Fruit fly (Drosophila melanogaster) whole organism, pupa: ENCODE data around the gene Ilp6.

ENCODE experiments used
- CG10348 ChIP-seq: fragments of 200-800 bp; sonication (Bioruptor generic); IDR thresholded peaks from 2 replicates; pipeline ENCODE4 v1.3.6; 2022; ENCODE audit warnings: missing biosample characterization, missing genetic modification characterization
- CG12605 ChIP-seq: fragments of 200-800 bp; sonication (Bioruptor generic); IDR thresholded peaks from 2 replicates; pipeline ENCODE4 v1.3.6; 2022; ENCODE audit warnings: missing biosample characterization, missing genetic modification characterization
- CG13204 ChIP-seq: fragments of 200-800 bp; sonication (Bioruptor generic); optimal IDR thresholded peaks from 2 replicates; lab custom pipeline; 2018; ENCODE audit warnings: missing biosample characterization, mild to moderate bottlenecking, missing genetic modification characterization, moderate library complexity
- CG14655 ChIP-seq: fragments of 200-800 bp; sonication (Bioruptor generic); optimal IDR thresholded peaks from 3 replicates; lab custom pipeline; 2017; ENCODE audit warnings: mild to moderate bottlenecking, missing biosample characterization, missing genetic modification reagents, missing genetic modification characterization
- CG15710 ChIP-seq: fragments of 200-800 bp; sonication (Bioruptor generic); optimal IDR thresholded peaks from 2 replicates; lab custom pipeline; 2018; ENCODE audit warnings: missing biosample characterization, mild to moderate bottlenecking, missing genetic modification characterization, moderate library complexity
- CG17806 ChIP-seq: fragments of 200-800 bp; sonication (Bioruptor generic); optimal IDR thresholded peaks from 2 replicates; lab custom pipeline; 2018; ENCODE audit warnings: missing biosample characterization, mild to moderate bottlenecking, missing genetic modification characterization, moderate library complexity
- CG32121 ChIP-seq: fragments of 200-800 bp; sonication (Bioruptor generic); IDR thresholded peaks from 2 replicates; pipeline ENCODE4 v1.3.6; 2022; ENCODE audit warnings: missing biosample characterization, missing genetic modification characterization
- CG34367 ChIP-seq: fragments of 200-800 bp; sonication (Bioruptor generic); optimal IDR thresholded peaks from 2 replicates; lab custom pipeline; 2018; ENCODE audit warnings: missing biosample characterization, mild to moderate bottlenecking, missing genetic modification characterization
- CG4496 ChIP-seq: fragments of 200-800 bp; sonication (Bioruptor generic); IDR thresholded peaks from 3 replicates; pipeline ENCODE4 v1.3.6; 2022; ENCODE audit warnings: missing biosample characterization, missing genetic modification characterization
- CG8159 ChIP-seq: fragments of 200-800 bp; sonication (Bioruptor generic); optimal IDR thresholded peaks from 3 replicates; lab custom pipeline; 2018; ENCODE audit warnings: missing biosample characterization, mild to moderate bottlenecking, missing genetic modification characterization, moderate library complexity
- CG8301 ChIP-seq: fragments of 200-800 bp; sonication (Bioruptor generic); optimal IDR thresholded peaks from 2 replicates; lab custom pipeline; 2018; ENCODE audit warnings: missing biosample characterization, mild to moderate bottlenecking, missing genetic modification characterization
- CG9948 ChIP-seq: fragments of 200-800 bp; sonication (Bioruptor generic); optimal IDR thresholded peaks from 2 replicates; lab custom pipeline; 2018; ENCODE audit warnings: missing biosample characterization, mild to moderate bottlenecking, missing genetic modification characterization, moderate library complexity
- D1 ChIP-seq: fragments of 200-800 bp; sonication (Bioruptor generic); optimal IDR thresholded peaks from 2 replicates; lab custom pipeline; 2018; ENCODE audit warnings: missing biosample characterization, mild to moderate bottlenecking, missing genetic modification characterization, moderate library complexity
- EcR ChIP-seq: fragments of 200-800 bp; sonication (Bioruptor generic); optimal IDR thresholded peaks from 3 replicates; lab custom pipeline; 2019; ENCODE audit warnings: missing biosample characterization, missing genetic modification characterization, mild to moderate bottlenecking, moderate library complexity, missing genetic modification reagents
- Ets98B ChIP-seq: fragments of 200-800 bp; sonication (Bioruptor generic); IDR thresholded peaks from 2 replicates; pipeline ENCODE4 v1.3.6; 2022; ENCODE audit warnings: missing biosample characterization, missing genetic modification characterization
- Pif1A ChIP-seq: fragments of 200-800 bp; sonication (Bioruptor generic); optimal IDR thresholded peaks from 3 replicates; lab custom pipeline; 2016; ENCODE audit warnings: missing biosample characterization, missing genetic modification characterization
- Pif1B ChIP-seq: fragments of 200-800 bp; sonication (Bioruptor generic); optimal IDR thresholded peaks from 3 replicates; lab custom pipeline; 2016; ENCODE audit warnings: missing biosample characterization, missing genetic modification characterization
- Snoo ChIP-seq: fragments of 200-800 bp; sonication (Bioruptor generic); optimal IDR thresholded peaks from 3 replicates; lab custom pipeline; 2017; ENCODE audit warnings: missing biosample characterization, mild to moderate bottlenecking, missing genetic modification characterization, inconsistent platforms
- fd96Ca ChIP-seq: fragments of 200-800 bp; sonication (Bioruptor generic); IDR thresholded peaks from 3 replicates; pipeline ENCODE4 v1.3.6; 2022; ENCODE audit warnings: missing biosample characterization, missing genetic modification characterization
- gl ChIP-seq: fragments of 200-800 bp; sonication (Bioruptor generic); optimal IDR thresholded peaks from 2 replicates; lab custom pipeline; 2018; ENCODE audit warnings: missing biosample characterization, mild to moderate bottlenecking, missing genetic modification characterization
- rn ChIP-seq: fragments of 200-800 bp; sonication (Bioruptor generic); IDR thresholded peaks from 2 replicates; pipeline ENCODE4 v1.3.6; 2022; ENCODE audit warnings: missing biosample characterization, missing genetic modification characterization

Gene Ilp6

dm6 chrX:2337184-2337583 lies 2.7 kb upstream of the Ilp6 start:
- no peak for TF ChIP-seq fd96Ca (GFP tag; lab: Robert Waterston, UW)
- no peak for TF ChIP-seq CG32121
- peak; percentile 62 for TF ChIP-seq EcR

dm6 chrX:2336428-2336827 lies 2.0 kb upstream of the Ilp6 start:
- TF ChIP-seq EcR, result peak; percentile 31
- TF ChIP-seq fd96Ca (GFP tag; lab: Robert Waterston, UW), result peak; percentile 58; the same call in 1 of the 3 replicates
- TF ChIP-seq Snoo (tag; lab: Kevin White, UChicago), result peak; percentile 37
- TF ChIP-seq CG32121, result no peak
- TF ChIP-seq rn (GFP tag; lab: Robert Waterston, UW), result no peak
- peak; percentile 64 for TF ChIP-seq CG15710 (tag; lab: Kevin White, UChicago)
- no peak for TF ChIP-seq Pif1A (GFP tag; lab: Kevin White, UChicago)
- TF ChIP-seq gl (tag; lab: Kevin White, UChicago), result peak; percentile 38
- TF ChIP-seq CG8301 (tag; lab: Kevin White, UChicago), result peak; percentile 60
- peak; percentile 71 for TF ChIP-seq CG4496
- peak; percentile 19; the same call in 1 of the 2 replicates for TF ChIP-seq CG12605 (GFP tag; lab: Robert Waterston, UW)
- TF ChIP-seq CG14655 (GFP tag; lab: Kevin White, UChicago), result peak; percentile 76
- no peak for TF ChIP-seq D1 (tag; lab: Kevin White, UChicago)
- peak; percentile 43 for TF ChIP-seq Pif1B (GFP tag; lab: Kevin White, UChicago)
- TF ChIP-seq CG13204 (GFP tag; lab: Kevin White, UChicago), result peak; percentile 57
- peak; percentile 72 for TF ChIP-seq CG8159
- TF ChIP-seq CG9948, result peak; percentile 46
- TF ChIP-seq Ets98B (GFP tag; lab: Robert Waterston, UW), result peak; percentile 26
- TF ChIP-seq CG10348, result no peak
- peak; percentile 65 for TF ChIP-seq CG17806 (tag; lab: Kevin White, UChicago)
- TF ChIP-seq CG34367 (tag; lab: Kevin White, UChicago), result peak; percentile 67

DNA sequence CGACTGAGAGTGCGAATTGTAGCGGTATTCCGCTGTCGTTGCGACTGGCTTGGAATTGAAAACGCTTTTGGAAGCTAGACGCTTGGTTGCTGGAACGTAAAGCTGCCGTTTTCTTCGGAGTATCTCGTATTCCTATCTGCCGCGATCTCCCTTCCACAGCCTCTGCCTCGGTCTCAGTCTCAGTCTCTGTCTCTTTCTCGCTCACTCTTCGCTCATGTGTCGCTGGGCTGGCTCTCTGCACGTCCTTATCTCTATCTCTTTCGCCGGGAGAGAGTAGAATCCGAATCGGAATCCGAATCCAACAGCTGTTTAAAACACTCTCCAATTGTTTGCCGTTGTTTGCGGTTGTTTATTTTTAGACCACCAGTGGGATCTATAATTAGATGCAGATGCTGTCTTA lies 433 bp downstream of the Ilp6 start:
- no peak for TF ChIP-seq CG9948
- 0 out of 3 replicates have a peak, but pooled peaks have one; percentile 25 for TF ChIP-seq fd96Ca (GFP tag; lab: Robert Waterston, UW)

- TF ChIP-seq rn (GFP tag; lab: Robert Waterston, UW) (no peak), Ets98B (GFP tag; lab: Robert Waterston, UW) (no peak), CG8301 (tag; lab: Kevin White, UChicago) (no peak), CG12605 (GFP tag; lab: Robert Waterston, UW) (no peak), CG9948 (no peak), gl (tag; lab: Kevin White, UChicago) (no peak), CG17806 (tag; lab: Kevin White, UChicago) (no peak), CG13204 (GFP tag; lab: Kevin White, UChicago) (no peak), CG34367 (tag; lab: Kevin White, UChicago) (no peak), CG14655 (GFP tag; lab: Kevin White, UChicago) (no peak), EcR (no peak), CG32121 (no peak), fd96Ca (GFP tag; lab: Robert Waterston, UW) (no peak), Pif1B (GFP tag; lab: Kevin White, UChicago) (no peak), CG4496 (no peak), D1 (tag; lab: Kevin White, UChicago) (no peak), CG10348 (no peak), Snoo (tag; lab: Kevin White, UChicago) (no peak)
Observed at dm6 chrX:2332784-2333183, 1.7 kb downstream of the Ilp6 start.

dm6 chrX:2329312-2329711 lies 5.1 kb downstream of the Ilp6 start:
- TF ChIP-seq Pif1B (GFP tag; lab: Kevin White, UChicago), result peak; percentile 36
- peak; percentile 45 for TF ChIP-seq Snoo (tag; lab: Kevin White, UChicago)
- no peak for TF ChIP-seq CG10348
- no peak for TF ChIP-seq CG8301 (tag; lab: Kevin White, UChicago)
- TF ChIP-seq EcR, result no peak
- TF ChIP-seq gl (tag; lab: Kevin White, UChicago), result peak; percentile 3
- no peak for TF ChIP-seq D1 (tag; lab: Kevin White, UChicago)
- no peak for TF ChIP-seq CG12605 (GFP tag; lab: Robert Waterston, UW)
- peak; percentile 66 for TF ChIP-seq CG15710 (tag; lab: Kevin White, UChicago)
- peak; percentile 15 for TF ChIP-seq CG34367 (tag; lab: Kevin White, UChicago)
- TF ChIP-seq Ets98B (GFP tag; lab: Robert Waterston, UW), result no peak; the same call in 1 of the 2 replicates
- peak; percentile 46; the same call in 1 of the 3 replicates for TF ChIP-seq fd96Ca (GFP tag; lab: Robert Waterston, UW)
- TF ChIP-seq CG14655 (GFP tag; lab: Kevin White, UChicago), result peak; percentile 28
- peak; percentile 56 for TF ChIP-seq CG17806 (tag; lab: Kevin White, UChicago)
- TF ChIP-seq CG8159, result peak; percentile 61
- TF ChIP-seq CG4496, result 0 out of 3 replicates have a peak, but pooled peaks have one; percentile 37
- TF ChIP-seq Pif1A (GFP tag; lab: Kevin White, UChicago), result peak; percentile 61
- TF ChIP-seq CG9948, result peak; percentile 29
- TF ChIP-seq CG13204 (GFP tag; lab: Kevin White, UChicago), result peak; percentile 1
- no peak for TF ChIP-seq CG32121
- no peak for TF ChIP-seq rn (GFP tag; lab: Robert Waterston, UW)

dm6 chrX:2326828-2327227 lies 7.6 kb downstream of the Ilp6 start, which contains the start of gene CG2854:
TSS of gene CG2854 (plus strand) at chrX:2327128.
- TF ChIP-seq fd96Ca (GFP tag; lab: Robert Waterston, UW) (no peak), CG12605 (GFP tag; lab: Robert Waterston, UW) (no peak), rn (GFP tag; lab: Robert Waterston, UW) (no peak), Pif1B (GFP tag; lab: Kevin White, UChicago) (no peak), CG15710 (tag; lab: Kevin White, UChicago) (no peak), CG4496 (no peak), CG8159 (no peak), CG17806 (tag; lab: Kevin White, UChicago) (no peak), CG9948 (no peak), CG34367 (tag; lab: Kevin White, UChicago) (no peak), D1 (tag; lab: Kevin White, UChicago) (no peak), CG8301 (tag; lab: Kevin White, UChicago) (no peak), CG14655 (GFP tag; lab: Kevin White, UChicago) (no peak), CG32121 (no peak), Pif1A (GFP tag; lab: Kevin White, UChicago) (no peak), Ets98B (GFP tag; lab: Robert Waterston, UW) (no peak), CG10348 (no peak), gl (tag; lab: Kevin White, UChicago) (no peak), EcR (no peak)
- TF ChIP-seq, all 21 proteins: peak for 0
